Fruit fly (Drosophila melanogaster) whole organism, larva: ENCODE results near the gene CG7567.
A peak's percentile ranks its signal among the peaks of the same experiment; 100 is the strongest.

Source experiments
- noc ChIP-seq: fragments of 200-800 bp; sonication (Bioruptor generic); optimal IDR thresholded peaks from 3 replicates; lab custom pipeline; 2019; ENCODE audit warnings: missing biosample characterization, mild to moderate bottlenecking, missing genetic modification characterization, moderate library complexity

Gene CG7567

DNA sequence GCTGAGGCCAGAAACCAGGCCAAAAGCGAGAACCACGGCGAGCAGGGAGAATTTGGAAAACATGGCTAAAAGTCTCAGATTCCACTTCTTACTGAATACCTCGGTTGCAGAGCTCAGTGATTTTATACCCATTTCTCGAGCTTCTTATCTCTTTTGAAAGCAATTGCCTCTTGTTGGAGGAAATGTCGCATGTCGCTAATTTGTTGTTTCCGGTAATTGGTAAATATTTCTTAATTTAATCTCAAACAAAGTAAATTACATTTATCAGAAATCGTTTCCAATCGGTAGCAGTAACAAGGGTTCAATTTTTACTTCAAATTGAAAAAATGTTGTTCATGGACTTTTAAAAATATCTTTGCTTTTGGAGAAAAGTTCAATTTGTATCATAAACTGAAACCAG lies at the start of gene CG7567:
Gene CG7567, minus strand, starts transcription at position 101 of the 400 bp plus-strand sequence.
- TF ChIP-seq noc (tag; lab: Kevin White, UChicago) = no peak

DNA sequence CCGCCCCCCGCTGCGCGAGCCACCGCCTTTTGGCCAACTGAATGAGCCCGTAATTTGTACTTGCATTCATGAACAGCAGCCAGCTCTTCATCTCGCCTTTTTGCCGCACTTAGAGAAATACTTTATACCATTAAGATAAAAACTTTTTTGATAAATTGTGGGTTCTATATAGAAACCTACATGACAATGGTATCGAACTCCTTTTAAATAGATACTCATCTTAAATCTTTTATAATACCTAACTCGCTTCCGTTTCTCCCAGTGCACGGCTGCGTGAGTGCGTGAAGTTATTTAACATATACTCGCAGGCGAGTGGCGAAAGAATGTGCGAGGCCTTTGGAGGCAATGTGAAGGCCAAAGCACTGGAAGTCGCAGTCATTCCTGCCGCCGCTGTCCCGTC lies 38.0 kb upstream of the CG7567 start:
- TF ChIP-seq noc (tag; lab: Kevin White, UChicago) = no peak

- TF ChIP-seq noc (tag; lab: Kevin White, UChicago) = peak; percentile 26
These were observed 33.0 kb upstream of the CG7567 start for dm6 chr3R:29620712-29621479.

dm6 chr3R:29618515-29619157 lies 30.7 kb upstream of the CG7567 start, which contains the start of gene CG1907:
Gene CG1907 (plus strand): TSS chr3R:29619065.
- peak; percentile 97 for TF ChIP-seq noc (tag; lab: Kevin White, UChicago)

DNA sequence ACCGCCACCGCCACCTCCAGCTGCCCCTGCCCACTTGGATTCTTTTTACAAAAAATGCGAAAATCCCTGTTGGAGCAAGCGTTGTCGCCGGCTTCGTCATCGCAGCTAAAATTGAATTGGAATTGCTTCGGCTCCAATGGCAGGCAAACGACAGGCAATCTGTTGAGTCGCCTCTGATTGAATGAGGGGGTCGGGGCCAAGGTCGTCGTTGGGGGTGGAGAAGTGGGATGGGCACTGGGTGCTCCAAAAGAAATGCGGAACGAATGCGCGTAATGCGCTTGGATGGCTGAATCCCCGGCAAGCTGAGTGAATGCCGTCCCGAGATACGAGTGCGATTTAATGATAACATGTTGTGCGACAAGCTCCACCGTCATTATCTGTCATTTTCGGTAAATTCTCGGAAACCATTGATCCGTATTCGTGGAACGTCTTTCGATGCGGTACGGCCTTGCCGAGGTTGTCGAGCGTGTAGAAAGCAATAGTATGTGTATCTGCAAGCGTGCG lies 29.9 kb upstream of the CG7567 start:
- no peak for TF ChIP-seq noc (tag; lab: Kevin White, UChicago)

DNA sequence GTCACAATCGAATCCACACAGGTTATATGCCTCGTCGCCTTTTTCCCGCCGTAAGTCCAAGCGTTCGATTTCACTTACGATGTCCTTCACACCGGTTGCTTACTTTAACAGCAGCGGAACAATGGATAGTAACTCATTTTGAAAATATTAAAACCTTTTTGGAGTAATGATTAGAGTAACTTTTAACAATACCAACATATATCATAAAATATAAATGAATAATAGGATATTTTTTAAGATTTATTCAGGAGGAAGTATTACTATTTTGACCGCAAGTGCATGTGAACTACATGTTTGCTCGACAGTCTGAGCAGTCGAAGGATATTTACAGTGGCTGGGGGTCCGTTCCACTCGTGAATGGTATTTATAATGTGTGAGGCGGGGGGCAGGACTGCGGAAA lies 29.3 kb upstream of the CG7567 start:
- TF ChIP-seq noc (tag; lab: Kevin White, UChicago) = no peak

- TF ChIP-seq noc (tag; lab: Kevin White, UChicago) = no peak
These were observed 23.1 kb upstream of the CG7567 start for dm6 chr3R:29610958-29611357.

- TF ChIP-seq noc (tag; lab: Kevin White, UChicago) = no peak
These were observed 20.3 kb upstream of the CG7567 start, which contains the start of gene Diedel2 for dm6 chr3R:29608177-29608576. Gene Diedel2 (plus strand): TSS chr3R:29608477.

- TF ChIP-seq noc (tag; lab: Kevin White, UChicago) = no peak
These were observed 12.9 kb upstream of the CG7567 start, which contains the start of gene CG7568 for dm6 chr3R:29600762-29601161. Gene CG7568 (minus strand): TSS chr3R:29600862.

DNA sequence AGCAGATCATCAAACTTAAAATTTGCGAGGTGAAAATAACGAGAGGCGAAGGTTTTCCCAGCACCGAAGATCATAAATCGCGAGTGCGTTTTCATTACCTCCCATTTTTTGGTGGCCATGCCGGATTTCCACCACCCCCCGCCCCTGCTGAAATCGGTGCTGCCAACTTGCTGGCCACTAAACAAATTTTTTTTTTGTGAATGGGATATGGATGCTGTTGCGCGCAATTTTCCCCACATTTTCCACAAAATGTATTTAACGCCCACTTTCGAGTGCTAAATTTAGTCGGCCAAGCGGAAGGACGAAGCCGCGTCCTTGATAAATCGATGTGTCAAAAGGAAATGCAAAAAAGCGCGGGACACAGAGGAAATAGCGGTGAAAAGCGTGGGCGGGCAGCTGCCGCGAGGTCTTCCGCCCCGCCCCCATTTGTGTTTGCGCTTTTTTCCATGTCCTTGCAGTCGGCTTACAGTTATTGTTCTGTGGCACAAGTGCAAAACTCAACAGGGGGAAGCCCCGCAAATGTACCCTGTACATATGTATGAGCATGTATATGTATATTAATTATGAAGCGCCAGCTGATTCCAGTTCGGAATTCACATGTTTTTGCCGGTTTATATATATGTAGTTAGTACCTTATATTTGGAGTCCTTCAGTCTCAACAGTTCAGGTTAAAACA lies 4.4 kb upstream of the CG7567 start:
- TF ChIP-seq noc (tag; lab: Kevin White, UChicago) = no peak

- no peak for TF ChIP-seq noc (tag; lab: Kevin White, UChicago)
These were observed 3.7 kb upstream of the CG7567 start, which contains the start of gene alph for dm6 chr3R:29591481-29592138. Gene alph (plus strand): TSS chr3R:29591831.

dm6 chr3R:29590806-29591205 lies 2.9 kb upstream of the CG7567 start, which contains the start of gene CG31041:
Gene CG31041 (minus strand): TSS chr3R:29590906.
- TF ChIP-seq noc (tag; lab: Kevin White, UChicago) = no peak

DNA sequence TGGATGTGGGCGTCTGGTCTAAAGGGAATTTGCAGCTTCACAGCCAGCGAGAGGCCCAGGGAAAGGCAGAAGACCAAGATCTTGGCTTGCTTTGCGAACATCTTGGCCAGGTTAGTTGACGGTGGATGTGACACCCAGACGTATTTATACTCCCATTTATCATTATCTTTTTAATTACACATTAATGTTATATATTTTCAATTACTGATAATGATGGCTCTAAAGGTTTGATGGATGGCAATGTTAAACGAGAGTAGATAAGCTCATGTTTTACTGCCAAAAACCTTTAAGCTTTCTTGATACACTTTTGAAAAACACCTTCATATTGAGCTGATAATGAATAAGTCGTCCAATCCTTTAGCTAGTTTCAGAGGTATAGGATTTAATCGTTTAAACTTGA lies 1.8 kb upstream of the CG7567 start, which contains the start of gene CG11470:
Gene CG11470, minus strand, starts transcription at position 101 of the 400 bp plus-strand sequence.
- TF ChIP-seq noc (tag; lab: Kevin White, UChicago) = no peak

DNA sequence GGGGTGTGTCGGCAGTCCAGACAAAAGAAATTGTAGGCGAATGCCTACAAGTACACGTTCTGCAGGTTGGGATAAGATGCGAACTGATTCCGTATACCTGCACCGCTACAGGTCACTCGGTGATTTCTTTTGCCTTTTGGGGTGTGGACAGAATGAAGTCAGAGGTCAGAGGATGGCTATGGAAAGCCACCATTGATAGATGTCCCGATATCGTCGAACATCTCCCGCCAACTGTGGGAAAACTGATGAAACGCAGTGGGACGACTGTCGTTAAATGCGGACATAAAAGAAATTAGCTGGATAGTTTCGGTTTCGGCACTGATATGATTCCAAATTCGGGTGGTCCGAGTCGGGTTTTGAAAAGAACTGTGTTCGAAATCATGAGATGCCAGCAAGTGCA lies 1.2 kb downstream of the CG7567 start:
- no peak for TF ChIP-seq noc (tag; lab: Kevin White, UChicago)
